Fruit fly (Drosophila melanogaster): ENCODE measurements around the gene Pdp1.

Pdp1 gene

dm6 chr3L:7861807-7862206 is 5.4 kb downstream of the Pdp1 start:
- TF ChIP-seq noc (tag; optimal IDR thresholded peaks at IDR 0.05), result peak; percentile 9

dm6 chr3L:7860634-7861431 is 6.3 kb downstream of the Pdp1 start:
- TF ChIP-seq noc (tag; optimal IDR thresholded peaks at IDR 0.05), result peak; percentile 86

- TF ChIP-seq noc (tag; optimal IDR thresholded peaks at IDR 0.05), result no peak
Measured at dm6 chr3L:7859802-7860201, 7.4 kb downstream of the Pdp1 start.

dm6 chr3L:7858325-7859114 is 8.6 kb downstream of the Pdp1 start:
- peak; percentile 52 for TF ChIP-seq noc (tag; optimal IDR thresholded peaks at IDR 0.05)

dm6 chr3L:7856626-7856937 is 10.6 kb downstream of the Pdp1 start:
- TF ChIP-seq noc (tag; optimal IDR thresholded peaks at IDR 0.05), result peak; percentile 42

- peak; percentile 95 for TF ChIP-seq noc (tag; optimal IDR thresholded peaks at IDR 0.05)
Measured at dm6 chr3L:7855778-7856625, 11.2 kb downstream of the Pdp1 start.

- TF ChIP-seq noc (tag; optimal IDR thresholded peaks at IDR 0.05), result no peak
Measured at dm6 chr3L:7855455-7855774, 11.8 kb downstream of the Pdp1 start.

dm6 chr3L:7854752-7855454 is 12.3 kb downstream of the Pdp1 start:
- TF ChIP-seq noc (tag; optimal IDR thresholded peaks at IDR 0.05), result peak; percentile 45

- TF ChIP-seq noc (tag; optimal IDR thresholded peaks at IDR 0.05), result peak; percentile 9
Measured at dm6 chr3L:7852252-7852885, 14.8 kb downstream of the Pdp1 start.

- peak; percentile 97 for TF ChIP-seq noc (tag; optimal IDR thresholded peaks at IDR 0.05)
Measured at dm6 chr3L:7850771-7851358, 16.3 kb downstream of the Pdp1 start.

dm6 chr3L:7848617-7849016 is 18.6 kb downstream of the Pdp1 start:
- no peak for TF ChIP-seq noc (tag; optimal IDR thresholded peaks at IDR 0.05)

- no peak for TF ChIP-seq noc (tag; optimal IDR thresholded peaks at IDR 0.05)
Measured at dm6 chr3L:7847656-7848252, 19.4 kb downstream of the Pdp1 start.

- TF ChIP-seq noc (tag; optimal IDR thresholded peaks at IDR 0.05), result no peak
Measured at dm6 chr3L:7844016-7844415, 23.2 kb downstream of the Pdp1 start.

dm6 chr3L:7842537-7842936 is 24.6 kb downstream of the Pdp1 start:
- TF ChIP-seq noc (tag; optimal IDR thresholded peaks at IDR 0.05), result no peak

- TF ChIP-seq noc (tag; optimal IDR thresholded peaks at IDR 0.05), result no peak
Measured at dm6 chr3L:7842117-7842516, 25.1 kb downstream of the Pdp1 start.

All from whole organism, larva.